Fruit fly (Drosophila melanogaster): ENCODE measurements around the gene Gr28a.

Gene Gr28a

DNA sequence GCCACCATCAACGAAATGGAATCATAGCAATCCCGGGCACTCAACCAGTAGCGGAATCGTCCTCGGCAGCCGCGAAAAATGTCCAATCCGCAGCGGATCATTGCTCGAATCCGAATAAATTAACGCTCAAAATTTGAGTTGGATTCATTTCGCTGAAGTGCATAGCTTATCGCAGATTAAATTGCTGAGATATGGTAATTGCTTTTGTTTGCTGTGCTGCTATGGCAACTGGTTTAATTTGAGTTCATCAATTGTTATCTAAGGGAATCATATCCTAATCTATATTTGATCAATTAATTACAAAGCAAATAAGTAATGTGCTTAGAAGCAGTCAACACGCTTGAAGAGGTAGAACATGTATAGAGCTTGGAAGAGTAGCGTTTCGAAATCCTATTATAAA lies 8.1 kb upstream of the Gr28a start, which contains the start of gene Gr28b:
TSS of gene Gr28b (minus strand) at position 101 of the 400 bp plus-strand sequence.
- TF ChIP-seq CTCF (optimal IDR thresholded peaks at IDR 0.05) (no peak), CG8478 (optimal IDR thresholded peaks at IDR 0.05) (no peak)

DNA sequence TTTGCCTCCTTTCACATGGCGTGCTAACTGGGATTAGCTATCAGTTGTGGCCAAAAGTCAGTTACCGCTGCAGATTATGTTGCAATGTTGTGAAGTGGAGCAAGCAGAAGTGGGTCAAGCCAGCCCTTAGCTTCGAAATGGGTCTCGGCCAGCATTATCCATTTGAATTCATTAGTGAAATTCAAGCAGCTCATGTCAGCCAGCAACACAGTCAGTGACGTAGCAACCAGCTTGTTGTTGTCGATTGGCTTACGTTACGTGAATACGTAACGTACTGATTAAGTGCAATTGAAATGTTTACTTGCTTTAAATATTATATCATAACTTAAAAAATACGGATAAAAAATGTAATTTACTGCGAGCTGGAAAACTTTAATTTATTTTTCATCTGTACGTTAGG lies 1.9 kb downstream of the Gr28a start:
- TF ChIP-seq CG8478 (optimal IDR thresholded peaks at IDR 0.05) (no peak), CTCF (optimal IDR thresholded peaks at IDR 0.05) (peak in 1 of 2 experiments; percentile 29)

- TF ChIP-seq CTCF (optimal IDR thresholded peaks at IDR 0.05) (no peak), CG8478 (optimal IDR thresholded peaks at IDR 0.05) (no peak)
Measured at dm6 chr2L:7450966-7451365, 3.0 kb downstream of the Gr28a start, which contains the start of gene santa-maria. Gene santa-maria, minus strand, starts transcription at chr2L:7451244.

dm6 chr2L:7448371-7448770 lies 5.6 kb downstream of the Gr28a start:
- TF ChIP-seq CG8478 (optimal IDR thresholded peaks at IDR 0.05) (no peak), CTCF (optimal IDR thresholded peaks at IDR 0.05) (no peak)

DNA sequence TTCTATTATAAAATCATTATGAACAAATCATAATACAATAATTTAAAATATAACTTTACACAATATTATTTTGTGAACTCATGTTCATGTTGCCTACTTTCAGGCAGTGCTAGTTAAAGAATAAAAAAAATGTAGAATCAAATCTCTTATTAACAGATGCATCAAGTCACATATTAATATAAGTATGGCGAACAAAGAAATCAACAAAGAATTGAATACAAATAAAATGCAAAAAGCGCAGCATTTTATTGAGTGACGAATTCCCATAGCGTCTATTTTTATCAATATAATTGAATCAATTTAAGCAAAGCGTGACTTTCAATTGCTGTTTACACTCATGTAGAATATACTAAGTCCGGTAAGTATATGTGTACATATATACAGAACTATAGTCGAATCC lies 6.2 kb downstream of the Gr28a start:
- TF ChIP-seq CTCF (optimal IDR thresholded peaks at IDR 0.05) (no peak), CG8478 (optimal IDR thresholded peaks at IDR 0.05) (no peak)

- TF ChIP-seq CTCF (optimal IDR thresholded peaks at IDR 0.05) (no peak), CG8478 (optimal IDR thresholded peaks at IDR 0.05) (no peak)
Measured at dm6 chr2L:7442929-7443328, 11.1 kb downstream of the Gr28a start.

DNA sequence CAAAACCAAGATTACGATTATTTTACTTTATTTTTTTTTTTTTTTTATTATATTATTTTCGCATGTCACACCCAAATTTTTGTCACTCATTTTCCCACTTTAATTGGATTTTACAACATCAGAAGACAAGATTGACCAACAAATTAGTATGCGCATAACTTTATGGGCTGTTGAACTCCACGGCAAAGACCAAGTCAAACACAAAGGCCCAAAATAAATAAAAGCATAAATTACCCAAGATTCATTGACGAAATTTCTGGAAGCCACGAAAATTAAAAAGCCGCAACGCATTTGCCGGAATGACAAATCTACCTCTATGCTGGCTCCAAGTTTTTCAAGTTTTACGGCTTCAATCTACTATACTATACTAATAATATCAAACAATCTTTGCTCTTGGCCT lies 11.9 kb downstream of the Gr28a start:
- TF ChIP-seq CG8478 (optimal IDR thresholded peaks at IDR 0.05) (no peak), CTCF (optimal IDR thresholded peaks at IDR 0.05) (no peak)

DNA sequence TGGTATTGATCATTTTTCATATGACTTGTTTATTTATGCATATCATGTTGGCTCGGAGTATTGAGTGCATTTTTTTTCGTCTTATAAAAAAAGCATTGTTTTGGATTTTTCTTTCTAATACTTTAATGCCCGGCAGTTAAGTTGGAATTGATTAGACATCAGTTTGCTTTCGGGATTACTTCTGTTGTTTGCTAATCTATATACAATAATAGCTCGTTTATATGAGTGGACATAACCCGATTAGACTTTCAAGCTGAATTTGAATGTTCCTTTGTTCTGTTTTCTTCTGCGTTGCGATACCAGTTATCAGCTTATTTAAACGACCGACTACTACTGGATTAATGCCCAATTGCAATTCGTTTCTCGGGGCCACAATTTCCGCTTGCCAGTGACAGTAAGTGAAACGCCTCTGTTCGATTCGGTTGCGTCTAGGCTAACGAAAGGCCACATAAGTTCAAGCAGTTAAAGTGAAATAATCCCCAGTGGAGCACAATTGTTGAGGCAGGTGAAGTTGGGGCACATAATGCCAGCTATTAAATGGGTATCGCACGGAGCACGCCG lies 13.5 kb downstream of the Gr28a start:
- TF ChIP-seq CTCF (optimal IDR thresholded peaks at IDR 0.05) (no peak), CG8478 (optimal IDR thresholded peaks at IDR 0.05) (no peak)

dm6 chr2L:7438505-7438904 lies 15.5 kb downstream of the Gr28a start:
- no peak for TF ChIP-seq CG8478 (optimal IDR thresholded peaks at IDR 0.05)
- TF ChIP-seq CTCF (optimal IDR thresholded peaks at IDR 0.05): no peak

DNA sequence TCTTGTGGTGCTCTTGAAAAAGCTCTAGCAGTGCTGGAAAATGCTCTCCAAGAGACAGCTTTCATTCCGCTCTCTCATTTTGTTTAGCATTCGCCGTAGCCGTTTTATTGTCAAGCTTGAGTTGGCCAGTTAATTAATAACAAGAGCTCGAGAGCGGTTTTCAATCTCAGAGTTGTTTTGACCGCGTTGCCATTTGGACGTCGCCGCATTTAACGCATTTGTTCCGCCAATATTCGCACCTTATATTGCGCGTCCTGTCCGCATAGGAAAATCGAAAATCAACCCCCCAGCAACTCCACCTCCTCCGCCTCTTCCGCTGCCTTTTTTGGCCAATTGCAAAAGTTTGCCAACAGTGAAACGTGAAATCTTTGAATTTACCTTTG lies 16.7 kb downstream of the Gr28a start, which contains the start of gene CG5973:
TSS of gene CG5973 (plus strand) at position 168 of the 383 bp plus-strand sequence.
- TF ChIP-seq CG8478 (optimal IDR thresholded peaks at IDR 0.05) (no peak), CTCF (optimal IDR thresholded peaks at IDR 0.05) (no peak)

- TF ChIP-seq CG8478 (optimal IDR thresholded peaks at IDR 0.05) (no peak), CTCF (optimal IDR thresholded peaks at IDR 0.05) (no peak)
Measured at dm6 chr2L:7436492-7437324, 17.3 kb downstream of the Gr28a start.

- TF ChIP-seq CTCF (optimal IDR thresholded peaks at IDR 0.05): no peak
- no peak for TF ChIP-seq CG8478 (optimal IDR thresholded peaks at IDR 0.05)
Measured at dm6 chr2L:7435475-7435874, 18.5 kb downstream of the Gr28a start.

DNA sequence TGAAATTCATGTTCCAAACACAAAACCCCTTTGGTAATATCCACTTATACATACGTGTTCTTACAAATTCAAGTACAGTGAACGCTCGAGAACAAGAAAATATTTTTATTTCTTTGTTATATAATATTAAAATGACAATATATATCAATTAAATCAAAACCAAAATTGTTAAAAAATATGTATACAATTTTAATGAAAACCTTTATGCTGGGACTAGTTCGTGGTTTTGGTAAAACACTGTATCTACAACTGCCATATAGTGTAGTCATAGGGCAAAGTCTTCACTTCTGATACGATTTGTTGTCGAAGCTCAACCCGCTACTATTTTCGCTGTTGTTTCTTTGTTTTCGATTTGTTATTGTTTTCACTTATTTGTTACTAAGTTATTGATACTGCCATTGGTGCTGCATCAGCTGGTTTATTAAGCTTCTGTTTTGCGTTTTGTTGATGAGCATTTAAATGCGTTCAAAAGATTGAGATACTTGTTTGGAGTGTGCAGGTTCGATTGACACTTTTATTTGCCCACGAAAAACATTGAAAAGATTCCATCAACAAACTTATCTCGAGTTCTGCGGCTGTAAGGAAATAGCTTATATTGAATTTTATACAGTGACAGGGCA lies 19.2 kb downstream of the Gr28a start:
- TF ChIP-seq CTCF (optimal IDR thresholded peaks at IDR 0.05) (no peak), CG8478 (optimal IDR thresholded peaks at IDR 0.05) (no peak)

- TF ChIP-seq CG8478 (optimal IDR thresholded peaks at IDR 0.05) (no peak), CTCF (optimal IDR thresholded peaks at IDR 0.05) (no peak)
Measured at dm6 chr2L:7433957-7434736, 19.9 kb downstream of the Gr28a start.

- TF ChIP-seq CTCF (optimal IDR thresholded peaks at IDR 0.05) (no peak), CG8478 (optimal IDR thresholded peaks at IDR 0.05) (no peak)
Measured at dm6 chr2L:7433337-7433956, 20.6 kb downstream of the Gr28a start, which contains the start of gene CG5958. Gene CG5958, minus strand, starts transcription at chr2L:7433516.

All from S2 (cell line).